Worm (Caenorhabditis elegans): Measurements from ENCODE around the gene ceh-57.

- TF ChIP-seq hmbx-1 (tag; optimal IDR thresholded peaks at IDR 0.05) (no peak), ceh-36 (tag; optimal IDR thresholded peaks at IDR 0.05) (no peak), flt-1 (GFP tag; IDR thresholded peaks at IDR 0.05) (no peak), ama-1 (optimal IDR thresholded peaks at IDR 0.05) (no peak), ceh-13 (GFP tag; optimal IDR thresholded peaks at IDR 0.05) (no peak), sea-1 (GFP tag; conservative IDR thresholded peaks at IDR 0.05) (no peak), pes-1 (GFP tag; IDR thresholded peaks at IDR 0.05) (no peak), B0310.2 (tag; optimal IDR thresholded peaks at IDR 0.05) (no peak), ets-7 (tag; optimal IDR thresholded peaks at IDR 0.05) (no peak), tbx-37 (GFP tag; conservative IDR thresholded peaks at IDR 0.05) (no peak), F13C5.2 (tag; optimal IDR thresholded peaks at IDR 0.05) (no peak), scrt-1 (GFP tag; IDR thresholded peaks at IDR 0.05) (no peak), tra-4 (tag; optimal IDR thresholded peaks at IDR 0.05) (no peak)
Measured at ce11 chrII:10317007-10317406, 50.1 kb downstream of the ceh-57 start, which contains the start of gene M02G9.4.

Measured in whole organism, early embryonic.